Fruit fly (Drosophila melanogaster): ENCODE measurements around the gene ctrip.

The ctrip gene

DNA sequence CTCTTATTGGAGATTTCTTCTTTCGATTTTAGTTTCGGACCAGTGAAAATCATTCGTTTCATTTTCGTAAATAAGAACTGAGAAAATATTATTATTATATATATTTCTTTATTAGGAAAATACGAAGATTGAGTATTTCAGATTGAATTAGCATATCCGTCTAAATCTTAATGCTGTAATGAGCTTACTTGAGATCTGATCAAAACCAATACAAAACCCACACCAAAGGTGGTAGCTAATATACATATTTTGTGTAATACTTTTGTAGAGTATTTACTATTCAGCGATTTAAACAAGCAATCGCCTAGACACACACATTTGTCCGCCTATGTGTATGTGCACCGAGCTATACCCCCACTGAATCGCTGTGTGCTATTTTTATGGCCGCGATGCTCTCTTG lies 31.2 kb downstream of the ctrip start:
- no peak for TF ChIP-seq CG34367 (tag; optimal IDR thresholded peaks at IDR 0.05)
- TF ChIP-seq Pif1B (GFP tag; optimal IDR thresholded peaks at IDR 0.05), result no peak
- no peak for TF ChIP-seq CG4496 (GFP tag; IDR thresholded peaks at IDR 0.05)
- TF ChIP-seq CG9948 (tag; optimal IDR thresholded peaks at IDR 0.05), result no peak
- TF ChIP-seq CG8301 (tag; optimal IDR thresholded peaks at IDR 0.05), result no peak
- no peak for TF ChIP-seq rn (GFP tag; IDR thresholded peaks at IDR 0.05)
- no peak for TF ChIP-seq CG13204 (GFP tag; optimal IDR thresholded peaks at IDR 0.05)
- TF ChIP-seq CG14655 (GFP tag; optimal IDR thresholded peaks at IDR 0.05), result no peak
- TF ChIP-seq Snoo (tag; optimal IDR thresholded peaks at IDR 0.05), result no peak
- no peak for TF ChIP-seq fd96Ca (GFP tag; IDR thresholded peaks at IDR 0.05)
- TF ChIP-seq CG32121 (GFP tag; IDR thresholded peaks at IDR 0.05), result no peak
- no peak for TF ChIP-seq D1 (tag; optimal IDR thresholded peaks at IDR 0.05)
- TF ChIP-seq EcR (GFP tag; optimal IDR thresholded peaks at IDR 0.05), result no peak
- TF ChIP-seq CG17806 (tag; optimal IDR thresholded peaks at IDR 0.05), result no peak
- no peak for TF ChIP-seq Pif1A (GFP tag; optimal IDR thresholded peaks at IDR 0.05)
- TF ChIP-seq gl (tag; optimal IDR thresholded peaks at IDR 0.05), result no peak
- no peak for TF ChIP-seq CG8159 (tag; optimal IDR thresholded peaks at IDR 0.05)
- TF ChIP-seq CG10348 (GFP tag; IDR thresholded peaks at IDR 0.05), result no peak
- TF ChIP-seq CG12605 (GFP tag; IDR thresholded peaks at IDR 0.05), result no peak
- TF ChIP-seq CG15710 (tag; optimal IDR thresholded peaks at IDR 0.05), result no peak

DNA sequence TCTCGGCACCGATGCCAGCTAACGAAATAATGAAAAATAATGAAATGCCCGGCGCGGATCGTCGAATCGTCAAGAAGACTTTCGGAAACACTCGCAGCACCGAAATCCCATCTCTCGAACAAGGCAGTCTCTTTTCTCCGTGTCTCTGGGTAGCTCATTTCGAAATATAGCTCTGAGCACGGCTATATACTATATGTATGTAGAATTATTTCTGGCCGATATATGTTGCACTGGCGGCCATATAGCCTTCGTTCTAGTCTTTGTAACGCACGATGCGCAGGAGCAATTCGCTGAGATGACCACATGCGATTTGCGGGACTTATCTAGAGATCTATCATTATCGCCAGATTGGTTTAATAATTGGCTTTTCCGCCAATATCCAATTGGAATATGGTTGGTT lies 31.6 kb downstream of the ctrip start, which contains the start of gene CG14655:
TSS of gene CG14655 (minus strand) at position 41 of the 400 bp plus-strand sequence.
- TF ChIP-seq CG8159 (tag; optimal IDR thresholded peaks at IDR 0.05), result no peak
- TF ChIP-seq EcR (GFP tag; optimal IDR thresholded peaks at IDR 0.05), result no peak
- no peak for TF ChIP-seq Ets98B (GFP tag; IDR thresholded peaks at IDR 0.05)
- TF ChIP-seq CG32121 (GFP tag; IDR thresholded peaks at IDR 0.05), result no peak
- no peak for TF ChIP-seq CG12605 (GFP tag; IDR thresholded peaks at IDR 0.05)
- TF ChIP-seq fd96Ca (GFP tag; IDR thresholded peaks at IDR 0.05), result no peak
- TF ChIP-seq Snoo (tag; optimal IDR thresholded peaks at IDR 0.05), result no peak
- TF ChIP-seq CG9948 (tag; optimal IDR thresholded peaks at IDR 0.05), result no peak
- TF ChIP-seq gl (tag; optimal IDR thresholded peaks at IDR 0.05), result no peak
- no peak for TF ChIP-seq CG17806 (tag; optimal IDR thresholded peaks at IDR 0.05)
- no peak for TF ChIP-seq CG4496 (GFP tag; IDR thresholded peaks at IDR 0.05)
- no peak for TF ChIP-seq CG34367 (tag; optimal IDR thresholded peaks at IDR 0.05)
- TF ChIP-seq D1 (tag; optimal IDR thresholded peaks at IDR 0.05), result no peak
- TF ChIP-seq Pif1B (GFP tag; optimal IDR thresholded peaks at IDR 0.05), result no peak
- TF ChIP-seq rn (GFP tag; IDR thresholded peaks at IDR 0.05), result no peak
- no peak for TF ChIP-seq CG13204 (GFP tag; optimal IDR thresholded peaks at IDR 0.05)
- TF ChIP-seq CG14655 (GFP tag; optimal IDR thresholded peaks at IDR 0.05), result no peak
- TF ChIP-seq Pif1A (GFP tag; optimal IDR thresholded peaks at IDR 0.05), result no peak
- TF ChIP-seq CG15710 (tag; optimal IDR thresholded peaks at IDR 0.05), result no peak
- no peak for TF ChIP-seq CG10348 (GFP tag; IDR thresholded peaks at IDR 0.05)

DNA sequence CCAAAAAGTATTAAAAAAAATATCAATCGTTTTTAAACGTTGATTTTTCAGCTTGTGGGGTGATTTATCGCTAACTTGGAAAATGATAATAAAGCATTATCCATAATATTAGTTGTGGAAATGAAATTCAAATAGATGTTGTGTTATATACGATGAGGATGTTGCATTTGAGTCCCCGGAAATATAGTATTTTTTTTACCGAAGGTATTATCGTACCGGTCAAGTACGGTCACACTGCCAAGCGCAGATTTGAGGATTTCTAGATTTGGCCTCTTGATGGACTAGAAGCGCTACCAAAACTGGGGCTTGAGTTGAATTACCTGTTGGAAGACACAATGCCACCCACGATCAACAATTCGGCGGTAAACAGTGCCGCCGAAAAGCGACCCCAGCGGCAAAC lies 36.5 kb downstream of the ctrip start:
- TF ChIP-seq Ets98B (GFP tag; IDR thresholded peaks at IDR 0.05) (peak; percentile 15; the same call in 1 of the 2 replicates), CG4496 (GFP tag; IDR thresholded peaks at IDR 0.05) (peak; percentile 54; the same call in 1 of the 3 replicates), Snoo (tag; optimal IDR thresholded peaks at IDR 0.05) (no peak), CG32121 (GFP tag; IDR thresholded peaks at IDR 0.05) (0 out of 2 replicates have a peak, but pooled peaks have one; percentile 12), CG13204 (GFP tag; optimal IDR thresholded peaks at IDR 0.05) (no peak)

DNA sequence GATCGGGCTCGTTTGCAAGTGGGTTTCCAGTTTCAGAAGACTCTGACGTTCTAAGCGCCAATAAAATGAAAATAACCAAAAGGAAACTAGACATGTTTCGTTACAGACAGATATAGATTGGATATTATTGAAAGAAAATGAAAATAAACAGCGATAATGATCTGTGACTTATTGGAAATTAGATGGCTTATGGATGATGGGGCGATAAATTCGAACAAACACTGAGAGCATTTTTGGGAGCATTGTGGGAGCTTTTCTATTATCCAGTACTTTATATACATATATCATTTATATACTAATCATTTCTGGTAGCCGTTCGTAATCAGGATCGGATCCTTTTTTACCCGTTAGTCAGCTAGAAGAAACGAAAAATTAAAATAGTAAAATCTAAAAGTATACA lies 36.9 kb downstream of the ctrip start, which contains the start of gene CG44088:
TSS of gene CG44088 (minus strand) at position 101 of the 400 bp plus-strand sequence.
- TF ChIP-seq CG32121 (GFP tag; IDR thresholded peaks at IDR 0.05), result no peak

DNA sequence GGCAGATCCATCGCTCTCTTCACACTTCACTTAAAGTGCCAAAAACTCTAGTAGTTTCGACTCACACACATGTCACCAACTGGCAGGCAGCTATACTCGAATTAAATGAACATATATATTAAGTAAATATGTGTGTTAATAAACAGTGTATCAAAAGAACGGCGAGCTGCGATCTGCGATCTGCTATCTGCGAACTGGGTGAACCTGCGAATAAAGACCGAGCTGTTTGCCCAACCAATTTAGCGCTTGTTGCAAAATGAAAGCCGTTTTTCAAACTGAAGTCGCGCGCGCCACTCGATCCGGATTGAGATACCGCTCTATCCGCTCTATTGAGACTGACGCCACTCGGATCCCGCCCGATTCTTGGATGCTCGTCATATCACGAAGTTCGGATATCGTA lies 38.8 kb downstream of the ctrip start, which contains the start of gene CG44098:
TSS of gene CG44098 (minus strand) at position 101 of the 400 bp plus-strand sequence.
- TF ChIP-seq CG15710 (tag; optimal IDR thresholded peaks at IDR 0.05) (no peak), CG14655 (GFP tag; optimal IDR thresholded peaks at IDR 0.05) (no peak), EcR (GFP tag; optimal IDR thresholded peaks at IDR 0.05) (no peak), Pif1B (GFP tag; optimal IDR thresholded peaks at IDR 0.05) (no peak), CG8159 (tag; optimal IDR thresholded peaks at IDR 0.05) (no peak), CG8301 (tag; optimal IDR thresholded peaks at IDR 0.05) (no peak), rn (GFP tag; IDR thresholded peaks at IDR 0.05) (no peak), Pif1A (GFP tag; optimal IDR thresholded peaks at IDR 0.05) (no peak), CG9948 (tag; optimal IDR thresholded peaks at IDR 0.05) (no peak), CG10348 (GFP tag; IDR thresholded peaks at IDR 0.05) (no peak)

DNA sequence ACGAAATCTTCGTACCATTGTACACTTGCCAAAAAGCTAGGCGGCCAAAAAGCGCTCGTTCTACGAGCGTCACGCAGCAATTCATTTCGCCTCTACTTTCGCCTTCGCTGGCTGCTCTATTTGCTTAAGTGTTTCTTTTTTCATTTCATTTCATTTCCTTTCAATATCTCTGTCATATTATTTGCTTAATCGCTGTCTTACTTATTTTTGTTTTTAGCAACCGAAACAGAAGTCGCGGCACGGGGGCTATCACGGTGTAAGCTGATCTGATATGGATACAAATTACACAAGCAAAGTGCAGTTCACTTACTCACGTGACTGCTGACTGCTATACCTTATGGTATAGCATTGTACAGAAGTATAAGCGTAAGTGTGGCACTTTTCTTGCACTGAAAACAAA lies 40.6 kb downstream of the ctrip start:
- TF ChIP-seq CG17806 (tag; optimal IDR thresholded peaks at IDR 0.05) (no peak), CG9948 (tag; optimal IDR thresholded peaks at IDR 0.05) (no peak), CG4496 (GFP tag; IDR thresholded peaks at IDR 0.05) (no peak), CG15710 (tag; optimal IDR thresholded peaks at IDR 0.05) (no peak), CG34367 (tag; optimal IDR thresholded peaks at IDR 0.05) (no peak), CG12605 (GFP tag; IDR thresholded peaks at IDR 0.05) (no peak), CG10348 (GFP tag; IDR thresholded peaks at IDR 0.05) (no peak), gl (tag; optimal IDR thresholded peaks at IDR 0.05) (no peak), CG8159 (tag; optimal IDR thresholded peaks at IDR 0.05) (no peak), fd96Ca (GFP tag; IDR thresholded peaks at IDR 0.05) (no peak), EcR (GFP tag; optimal IDR thresholded peaks at IDR 0.05) (no peak)

Data from whole organism, pupa.